Fruit fly (Drosophila melanogaster): Measurements from ENCODE around the gene CG8677.

CG8677 gene

dm6 chr2L:21260869-21261268 lies 39.8 kb downstream of the CG8677 start:
- TF ChIP-seq Myc (optimal IDR thresholded peaks at IDR 0.05) (no peak), Sin3A (optimal IDR thresholded peaks at IDR 0.05) (no peak), psq (optimal IDR thresholded peaks at IDR 0.05) (no peak), ttk (optimal IDR thresholded peaks at IDR 0.05) (no peak), insv (optimal IDR thresholded peaks at IDR 0.05) (no peak), h (optimal IDR thresholded peaks at IDR 0.05) (no peak)

dm6 chr2L:21262832-21263231 lies 41.7 kb downstream of the CG8677 start, which contains the start of gene CG8671:
TSS of gene CG8671 (plus strand) at chr2L:21262956.
- TF ChIP-seq psq (optimal IDR thresholded peaks at IDR 0.05), result no peak
- TF ChIP-seq insv (optimal IDR thresholded peaks at IDR 0.05), result no peak
- no peak for TF ChIP-seq h (optimal IDR thresholded peaks at IDR 0.05)
- no peak for TF ChIP-seq Myc (optimal IDR thresholded peaks at IDR 0.05)
- no peak for TF ChIP-seq Sin3A (optimal IDR thresholded peaks at IDR 0.05)
- TF ChIP-seq ttk (optimal IDR thresholded peaks at IDR 0.05), result no peak

dm6 chr2L:21263470-21264146 lies 42.5 kb downstream of the CG8677 start:
- no peak for TF ChIP-seq h (optimal IDR thresholded peaks at IDR 0.05)
- TF ChIP-seq Sin3A (optimal IDR thresholded peaks at IDR 0.05), result no peak
- TF ChIP-seq psq (optimal IDR thresholded peaks at IDR 0.05), result no peak
- no peak for TF ChIP-seq insv (optimal IDR thresholded peaks at IDR 0.05)
- TF ChIP-seq Myc (optimal IDR thresholded peaks at IDR 0.05), result no peak
- TF ChIP-seq ttk (optimal IDR thresholded peaks at IDR 0.05), result no peak

- no peak for TF ChIP-seq Sin3A (optimal IDR thresholded peaks at IDR 0.05)
- no peak for TF ChIP-seq insv (optimal IDR thresholded peaks at IDR 0.05)
- TF ChIP-seq h (optimal IDR thresholded peaks at IDR 0.05), result no peak
- no peak for TF ChIP-seq psq (optimal IDR thresholded peaks at IDR 0.05)
- no peak for TF ChIP-seq Myc (optimal IDR thresholded peaks at IDR 0.05)
- TF ChIP-seq ttk (optimal IDR thresholded peaks at IDR 0.05), result no peak
Observed at dm6 chr2L:21266277-21266676, 45.2 kb downstream of the CG8677 start.

- TF ChIP-seq ttk (optimal IDR thresholded peaks at IDR 0.05), result no peak
- TF ChIP-seq Sin3A (optimal IDR thresholded peaks at IDR 0.05), result no peak
- TF ChIP-seq psq (optimal IDR thresholded peaks at IDR 0.05), result no peak
- TF ChIP-seq insv (optimal IDR thresholded peaks at IDR 0.05), result no peak
- TF ChIP-seq h (optimal IDR thresholded peaks at IDR 0.05), result no peak
- no peak for TF ChIP-seq Myc (optimal IDR thresholded peaks at IDR 0.05)
Observed at dm6 chr2L:21268140-21268539, 47.0 kb downstream of the CG8677 start.
